Worm (Caenorhabditis elegans) whole organism, L1 larva: ENCODE data around the gene nas-13.

ENCODE experiments used
- C34B4.2 ChIP-seq: sonication (generic microtip); optimal IDR thresholded peaks from 2 replicates; lab custom pipeline; 2017; ENCODE audit warnings: mild to moderate bottlenecking, missing genetic modification characterization, missing compliant biosample characterization
- alr-1 ChIP-seq: fragments of 200-800 bp; sonication (Bioruptor generic); optimal IDR thresholded peaks from 2 replicates; lab custom pipeline; 2018; ENCODE audit warnings: borderline replicate concordance, mild to moderate bottlenecking, missing genetic modification characterization, missing compliant biosample characterization
- blmp-1 ChIP-seq: fragments of 150-350 bp; optimal IDR thresholded peaks from 2 replicates; lab custom pipeline; 2014; ENCODE audit warnings: missing biosample characterization, missing genetic modification characterization
- ceh-8 ChIP-seq: fragments of 200-800 bp; sonication (Bioruptor generic); optimal IDR thresholded peaks from 2 replicates; lab custom pipeline; 2018; ENCODE audit warnings: mild to moderate bottlenecking, missing genetic modification characterization, moderate library complexity, missing compliant biosample characterization
- ceh-82 ChIP-seq, 3 experiments: fragments of 150-350 bp in 1 of 3; sonication (generic microtip) in 2 of 3; optimal IDR thresholded peaks; 2 replicates each; lab custom pipeline; 2014 to 2017; ENCODE audit warnings: missing biosample characterization in 3 of 3, missing genetic modification characterization in 3 of 3
- ces-1 ChIP-seq: fragments of 150-350 bp; optimal IDR thresholded peaks from 2 replicates; lab custom pipeline; 2014; ENCODE audit warnings: missing biosample characterization, missing genetic modification reagents, missing genetic modification characterization
- efl-1 ChIP-seq, 4 experiments: fragments of 150-350 bp; optimal IDR thresholded peaks in 3 of 4; peaks in 1 of 4; 1 replicate in 1 of 4; 2 replicates in 3 of 4; lab custom pipeline; 2014; ENCODE audit warnings: missing biosample characterization in 2 of 4, missing genetic modification characterization in 2 of 4, missing genetic modification reagents in 2 of 4
- efl-3 ChIP-seq: fragments of 200-800 bp; sonication (Bioruptor generic); optimal IDR thresholded peaks from 2 replicates; lab custom pipeline; 2018; ENCODE audit warnings: mild to moderate bottlenecking, missing genetic modification characterization, missing compliant biosample characterization
- egl-13 ChIP-seq: sonication (generic microtip); optimal IDR thresholded peaks from 2 replicates; lab custom pipeline; 2016; ENCODE audit warnings: missing genotype, missing genetic modification reagents, missing genetic modification characterization, missing compliant biosample characterization
- elt-2 ChIP-seq: sonication (generic microtip); optimal IDR thresholded peaks from 2 replicates; lab custom pipeline; 2016; ENCODE audit warnings: missing genetic modification characterization, mild to moderate bottlenecking, inconsistent platforms, missing compliant biosample characterization, missing genetic modification reagents
- elt-3 ChIP-seq, 6 experiments: fragments of 150-350 bp in 1 of 6; sonication (generic microtip); optimal IDR thresholded peaks; 2 replicates each; lab custom pipeline; 2017 to 2018; ENCODE audit warnings: missing biosample characterization in 6 of 6, missing genetic modification characterization in 6 of 6, inconsistent platforms in 1 of 6
- ets-5 ChIP-seq: fragments of 200-800 bp; sonication (Bioruptor generic); IDR thresholded peaks from 2 replicates; pipeline ENCODE4 v1.3.6; 2022; ENCODE audit warnings: missing genetic modification characterization, missing compliant biosample characterization
- hlh-17 ChIP-seq: fragments of 200-800 bp; sonication (Bioruptor generic); optimal IDR thresholded peaks from 2 replicates; lab custom pipeline; 2018; ENCODE audit warnings: missing genetic modification characterization, mild to moderate bottlenecking, missing compliant biosample characterization, moderate library complexity, borderline replicate concordance
- hlh-4 ChIP-seq: sonication (generic microtip); optimal IDR thresholded peaks from 2 replicates; lab custom pipeline; 2016; ENCODE audit warnings: mild to moderate bottlenecking, missing genetic modification characterization, missing compliant biosample characterization
- hpl-2 ChIP-seq: fragments of 150-350 bp; optimal IDR thresholded peaks from 2 replicates; lab custom pipeline; 2014; ENCODE audit warnings: missing biosample characterization, missing genetic modification reagents, missing genetic modification characterization
- irx-1 ChIP-seq: sonication (generic microtip); optimal IDR thresholded peaks from 2 replicates; lab custom pipeline; 2016; ENCODE audit warnings: missing genetic modification characterization, missing compliant biosample characterization
- jun-1 ChIP-seq: fragments of 150-350 bp; optimal IDR thresholded peaks from 2 replicates; lab custom pipeline; 2014; ENCODE audit warnings: missing biosample characterization, missing genetic modification reagents, missing genetic modification characterization
- lin-14 ChIP-seq: fragments of 200-800 bp; sonication (Bioruptor generic); optimal IDR thresholded peaks from 2 replicates; lab custom pipeline; 2018; ENCODE audit warnings: mild to moderate bottlenecking, missing genetic modification characterization, moderate library complexity, missing compliant biosample characterization
- lin-35 ChIP-seq, 2 experiments: fragments of 150-350 bp; optimal IDR thresholded peaks; 2 replicates each; lab custom pipeline; 2014; ENCODE audit warnings: missing biosample characterization in 2 of 2, missing genetic modification characterization in 2 of 2, missing genetic modification reagents in 2 of 2
- lsy-2 ChIP-seq, 2 experiments: fragments of 150-350 bp; optimal IDR thresholded peaks; 2 replicates each; lab custom pipeline; 2014; ENCODE audit warnings: missing biosample characterization in 2 of 2, missing genetic modification characterization in 2 of 2
- mdl-1 ChIP-seq, 2 experiments: fragments of 150-350 bp; optimal IDR thresholded peaks; 2 replicates each; lab custom pipeline; 2014 to 2017; ENCODE audit warnings: missing biosample characterization in 2 of 2, missing genetic modification characterization in 2 of 2, inconsistent platforms in 1 of 2
- mep-1 ChIP-seq: fragments of 150-350 bp; optimal IDR thresholded peaks from 2 replicates; lab custom pipeline; 2014; ENCODE audit warnings: missing biosample characterization, missing genetic modification characterization
- nhr-12 ChIP-seq: sonication (generic microtip); optimal IDR thresholded peaks from 2 replicates; lab custom pipeline; 2017; ENCODE audit warnings: missing biosample characterization, missing genetic modification characterization
- nhr-20 ChIP-seq: sonication (generic microtip); optimal IDR thresholded peaks from 2 replicates; lab custom pipeline; 2016; ENCODE audit warnings: mild to moderate bottlenecking, missing genetic modification characterization, missing compliant biosample characterization
- nhr-47 ChIP-seq: sonication (generic microtip); optimal IDR thresholded peaks from 2 replicates; lab custom pipeline; 2016; ENCODE audit warnings: mild to moderate bottlenecking, missing genetic modification characterization, moderate library complexity, missing compliant biosample characterization
- nhr-71 ChIP-seq: sonication (generic microtip); optimal IDR thresholded peaks from 2 replicates; lab custom pipeline; 2016; ENCODE audit warnings: mild to moderate bottlenecking, missing genetic modification characterization, moderate library complexity, missing compliant biosample characterization
- nhr-77 ChIP-seq: fragments of 150-350 bp; optimal IDR thresholded peaks from 2 replicates; lab custom pipeline; 2014; ENCODE audit warnings: missing biosample characterization, missing genetic modification characterization
- nhr-85 ChIP-seq: sonication (generic microtip); peaks from one replicate; lab custom pipeline; 2016; ENCODE audit warnings: missing genetic modification characterization, inconsistent platforms, missing compliant biosample characterization
- nhr-90 ChIP-seq: sonication (generic microtip); optimal IDR thresholded peaks from 2 replicates; lab custom pipeline; 2016; ENCODE audit warnings: mild to moderate bottlenecking, missing genetic modification characterization, missing compliant biosample characterization; ENCODE audit not compliant: poor library complexity
- pqm-1 ChIP-seq: sonication (generic microtip); optimal IDR thresholded peaks from 3 replicates; lab custom pipeline; 2017; ENCODE audit warnings: missing biosample characterization, missing genetic modification characterization
- rnt-1 ChIP-seq: sonication (generic microtip); optimal IDR thresholded peaks from 2 replicates; lab custom pipeline; 2016; ENCODE audit warnings: mild to moderate bottlenecking, missing genetic modification characterization, moderate library complexity, missing compliant biosample characterization
- skn-1 ChIP-seq: fragments of 150-350 bp; optimal IDR thresholded peaks from 2 replicates; lab custom pipeline; 2014; ENCODE audit warnings: missing biosample characterization, missing genetic modification characterization
- snpc-4 ChIP-seq: fragments of 150-350 bp; optimal IDR thresholded peaks from 2 replicates; lab custom pipeline; 2014; ENCODE audit warnings: missing biosample characterization, missing genetic modification characterization
- snu-23 ChIP-seq: sonication (generic microtip); optimal IDR thresholded peaks from 2 replicates; lab custom pipeline; 2016; ENCODE audit warnings: missing genetic modification characterization, missing compliant biosample characterization
- sox-4 ChIP-seq: sonication (generic microtip); optimal IDR thresholded peaks from 2 replicates; lab custom pipeline; 2016; ENCODE audit warnings: missing genetic modification characterization, missing compliant biosample characterization
- sptf-1 ChIP-seq: fragments of 150-350 bp; optimal IDR thresholded peaks from 2 replicates; lab custom pipeline; 2014; ENCODE audit warnings: missing biosample characterization, missing genetic modification characterization
- sup-37 ChIP-seq: fragments of 200-800 bp; sonication (Bioruptor generic); optimal IDR thresholded peaks from 2 replicates; lab custom pipeline; 2018; ENCODE audit warnings: mild to moderate bottlenecking, missing genetic modification characterization, missing compliant biosample characterization
- swsn-7 ChIP-seq: sonication (generic microtip); optimal IDR thresholded peaks from 2 replicates; lab custom pipeline; 2016; ENCODE audit warnings: missing genetic modification characterization, missing compliant biosample characterization
- tbx-2 ChIP-seq: sonication (generic microtip); optimal IDR thresholded peaks from 2 replicates; lab custom pipeline; 2016; ENCODE audit warnings: missing genetic modification characterization, missing compliant biosample characterization
- unc-30 ChIP-seq: sonication (generic microtip); optimal IDR thresholded peaks from 2 replicates; lab custom pipeline; 2017; ENCODE audit warnings: missing biosample characterization, missing genetic modification characterization
- unc-98 ChIP-seq: fragments of 200-800 bp; sonication (Bioruptor generic); IDR thresholded peaks from 2 replicates; pipeline ENCODE4 v1.3.6; 2022; ENCODE audit warnings: missing genetic modification characterization, missing compliant biosample characterization
- xbp-1 ChIP-seq: sonication (generic microtip); optimal IDR thresholded peaks from 2 replicates; lab custom pipeline; 2016; ENCODE audit warnings: missing genetic modification characterization, missing compliant biosample characterization
- zip-4 ChIP-seq: fragments of 200-800 bp; sonication (Bioruptor generic); optimal IDR thresholded peaks from 2 replicates; lab custom pipeline; 2018; ENCODE audit warnings: mild to moderate bottlenecking, missing genetic modification characterization, moderate library complexity, missing compliant biosample characterization
- ztf-11 ChIP-seq, 2 experiments: sonication (generic microtip); optimal IDR thresholded peaks; 2 replicates each; lab custom pipeline; 2016 to 2017; ENCODE audit warnings: missing genetic modification characterization in 2 of 2, missing biosample characterization in 1 of 2, missing compliant biosample characterization in 1 of 2
- ztf-4 ChIP-seq: fragments of 150-350 bp; optimal IDR thresholded peaks from 2 replicates; lab custom pipeline; 2014; ENCODE audit warnings: missing biosample characterization, missing genetic modification characterization

Gene nas-13

DNA sequence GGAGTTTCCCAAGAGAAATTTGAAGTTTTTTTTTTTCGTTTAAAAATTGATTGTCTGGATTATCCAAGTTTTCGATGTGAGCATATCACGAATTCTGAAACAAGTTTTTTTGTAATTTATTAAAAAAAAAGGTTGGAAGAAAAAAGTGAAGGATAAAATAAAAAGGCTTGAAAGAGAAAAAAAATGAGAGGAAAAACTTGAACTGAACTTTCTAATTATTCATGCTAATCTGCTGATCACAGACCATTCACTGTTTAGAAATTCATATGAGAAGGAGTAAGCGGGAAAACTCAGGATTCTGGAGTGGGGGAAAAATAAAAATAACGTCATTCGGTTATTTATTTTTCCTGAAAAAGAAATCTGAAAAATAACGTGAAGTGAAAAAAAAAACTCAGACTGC, 50.3 kb downstream of the nas-13 start, which contains the start of gene svh-5:
Gene svh-5, minus strand, starts transcription at position 101 of the 400 bp plus-strand sequence.
- TF ChIP-seq sup-37 (GFP tag; lab: Kevin White, UChicago) (no peak), efl-1 (optimal IDR thresholded peaks at IDR 0.05; lab: Kevin White, UChicago) (no peak), efl-1 (GFP tag; optimal IDR thresholded peaks at IDR 0.05 in 1 of 2; lab: Kevin White, UChicago) (peak in 1 of 2 experiments; percentile 17)

- peak; percentile 25 for TF ChIP-seq nhr-20 (tag; lab: Kevin White, UChicago)
- no peak for TF ChIP-seq nhr-12 (tag; lab: Kevin White, UChicago)
- peak; percentile 21 for TF ChIP-seq rnt-1 (tag; lab: Kevin White, UChicago)
- peak in 1 of 2 experiments; percentile 13 for TF ChIP-seq mdl-1 (tag; optimal IDR thresholded peaks at IDR 0.05; lab: Kevin White, UChicago)
- no peak for TF ChIP-seq snpc-4
- peak; percentile 71 for TF ChIP-seq lin-14 (GFP tag; lab: Kevin White, UChicago)
- TF ChIP-seq nhr-77 = peak; percentile 71
- no peak for TF ChIP-seq unc-30
- no peak for TF ChIP-seq ets-5 (GFP tag; lab: Robert Waterston, UW)
- TF ChIP-seq hlh-4 (tag; lab: Kevin White, UChicago) = no peak
- TF ChIP-seq swsn-7 (tag; lab: Kevin White, UChicago) = peak; percentile 34
- peak; percentile 27 for TF ChIP-seq sup-37 (GFP tag; lab: Kevin White, UChicago)
- peak; percentile 48 for TF ChIP-seq elt-2 (tag; lab: Kevin White, UChicago)
- peak; percentile 16 for TF ChIP-seq ceh-8 (GFP tag; lab: Kevin White, UChicago)
- TF ChIP-seq nhr-47 (tag; lab: Kevin White, UChicago) = peak; percentile 8
- TF ChIP-seq tbx-2 = peak; percentile 44
- no peak for TF ChIP-seq nhr-90 (tag; lab: Kevin White, UChicago)
- no peak for TF ChIP-seq zip-4 (GFP tag; lab: Kevin White, UChicago)
- TF ChIP-seq lsy-2 (tag; optimal IDR thresholded peaks at IDR 0.05; lab: Kevin White, UChicago) = peak in 1 of 2 experiments; percentile 30
- TF ChIP-seq snu-23 (GFP tag; lab: Kevin White, UChicago) = peak; percentile 26
- TF ChIP-seq sox-4 = no peak
- TF ChIP-seq pqm-1 (tag; lab: Kevin White, UChicago) = peak; percentile 28
- peak; percentile 34 for TF ChIP-seq nhr-71 (tag; lab: Kevin White, UChicago)
- TF ChIP-seq blmp-1 (tag; lab: Kevin White, UChicago) = peak; percentile 88
- TF ChIP-seq mep-1 (tag; lab: Kevin White, UChicago) = peak; percentile 3
- no peak for TF ChIP-seq hpl-2
- TF ChIP-seq irx-1 (tag; lab: Kevin White, UChicago) = no peak
- TF ChIP-seq lin-35 (GFP tag; optimal IDR thresholded peaks at IDR 0.05; lab: Kevin White, UChicago) = peak in 1 of 2 experiments; percentile 26
Measured at ce11 chrX:15376580-15376979, 51.5 kb downstream of the nas-13 start.

- TF ChIP-seq ceh-82 (tag; optimal IDR thresholded peaks at IDR 0.05; lab: Kevin White, UChicago) = no peak
- no peak for TF ChIP-seq elt-2 (tag; lab: Kevin White, UChicago)
- TF ChIP-seq nhr-20 (tag; lab: Kevin White, UChicago) = peak; percentile 32
- TF ChIP-seq zip-4 (GFP tag; lab: Kevin White, UChicago) = no peak
- no peak for TF ChIP-seq alr-1 (tag; lab: Kevin White, UChicago)
- TF ChIP-seq xbp-1 (tag; lab: Kevin White, UChicago) = no peak
- no peak for TF ChIP-seq jun-1 (tag; lab: Kevin White, UChicago)
- peak in 5 of 6 experiments; percentile 65 to 91 (median 81) for TF ChIP-seq elt-3 (tag; optimal IDR thresholded peaks at IDR 0.05; lab: Kevin White, UChicago)
- TF ChIP-seq snpc-4 = no peak
- TF ChIP-seq skn-1 (tag; lab: Kevin White, UChicago) = no peak
- no peak for TF ChIP-seq ztf-4
- TF ChIP-seq mdl-1 (tag; optimal IDR thresholded peaks at IDR 0.05; lab: Kevin White, UChicago) = no peak
- TF ChIP-seq ztf-11 (tag; optimal IDR thresholded peaks at IDR 0.05; lab: Kevin White, UChicago) = no peak
- TF ChIP-seq nhr-85 (tag; lab: Kevin White, UChicago) = peak; percentile 53
- TF ChIP-seq efl-3 (GFP tag; lab: Kevin White, UChicago) = no peak
- TF ChIP-seq C34B4.2 (tag; lab: Kevin White, UChicago) = no peak
- TF ChIP-seq nhr-47 (tag; lab: Kevin White, UChicago) = no peak
- TF ChIP-seq unc-98 = no peak
- TF ChIP-seq ces-1 (GFP tag; lab: Kevin White, UChicago) = no peak
- TF ChIP-seq blmp-1 (tag; lab: Kevin White, UChicago) = peak; percentile 92
- TF ChIP-seq hlh-17 (GFP tag; lab: Kevin White, UChicago) = no peak
- no peak for TF ChIP-seq lin-35 (GFP tag; optimal IDR thresholded peaks at IDR 0.05; lab: Kevin White, UChicago)
- no peak for TF ChIP-seq lsy-2 (tag; optimal IDR thresholded peaks at IDR 0.05; lab: Kevin White, UChicago)
- peak; percentile 37 for TF ChIP-seq lin-14 (GFP tag; lab: Kevin White, UChicago)
- TF ChIP-seq swsn-7 (tag; lab: Kevin White, UChicago) = no peak
- TF ChIP-seq egl-13 (tag; lab: Kevin White, UChicago) = no peak
- TF ChIP-seq sptf-1 (tag; lab: Kevin White, UChicago) = no peak
- TF ChIP-seq hpl-2 = no peak
- TF ChIP-seq, all 84 proteins: peak for 5
Measured at ce11 chrX:15375299-15375698, 52.8 kb downstream of the nas-13 start.
